Worm (Caenorhabditis elegans): ENCODE measurements around the gene crn-5.
A peak's percentile ranks its signal among the peaks of the same experiment; 100 is the strongest.

Gene crn-5

DNA sequence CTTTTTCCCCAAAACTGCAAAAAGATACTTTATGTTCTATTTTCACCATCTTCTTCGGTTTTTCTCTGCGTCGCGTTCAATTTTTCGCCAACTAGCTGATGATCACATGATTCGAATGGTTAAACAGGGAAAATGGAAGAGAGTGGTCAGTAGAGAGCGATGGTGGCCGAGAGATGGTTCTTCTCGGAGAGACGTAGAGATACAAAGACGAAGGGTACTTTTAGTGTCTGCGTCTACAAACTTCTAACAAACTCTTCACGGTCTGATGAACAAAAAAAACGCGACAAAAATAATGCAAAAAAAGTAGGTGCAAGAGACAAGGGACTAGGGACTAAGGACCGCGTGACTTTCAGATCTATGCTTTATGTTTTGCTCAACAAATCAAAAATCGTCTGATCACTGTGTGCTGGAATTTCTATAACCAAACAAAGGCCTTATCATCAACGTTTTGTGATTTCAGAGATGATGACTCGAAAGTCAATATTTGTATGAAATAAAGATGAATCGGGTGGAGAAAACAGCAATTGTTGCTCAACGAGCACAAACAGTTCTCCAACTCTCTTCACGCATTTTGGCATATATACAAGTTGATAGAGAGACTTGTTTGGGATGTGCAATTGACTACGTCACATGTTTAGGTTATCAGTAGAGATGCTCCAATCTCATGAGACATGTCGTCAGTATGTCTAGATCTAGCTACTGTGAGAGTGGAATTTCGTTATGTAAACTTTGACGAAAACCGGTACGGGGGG is 40.4 kb upstream of the crn-5 start (continued):
- TF ChIP-seq fos-1 (tag; optimal IDR thresholded peaks at IDR 0.05), result peak; percentile 91
- TF ChIP-seq nhr-47 (tag; optimal IDR thresholded peaks at IDR 0.05), result peak; percentile 97
- TF ChIP-seq jun-1 (tag; optimal IDR thresholded peaks at IDR 0.05), result peak; percentile 95
- TF ChIP-seq nhr-11 (tag; optimal IDR thresholded peaks at IDR 0.05), result peak; percentile 99

DNA sequence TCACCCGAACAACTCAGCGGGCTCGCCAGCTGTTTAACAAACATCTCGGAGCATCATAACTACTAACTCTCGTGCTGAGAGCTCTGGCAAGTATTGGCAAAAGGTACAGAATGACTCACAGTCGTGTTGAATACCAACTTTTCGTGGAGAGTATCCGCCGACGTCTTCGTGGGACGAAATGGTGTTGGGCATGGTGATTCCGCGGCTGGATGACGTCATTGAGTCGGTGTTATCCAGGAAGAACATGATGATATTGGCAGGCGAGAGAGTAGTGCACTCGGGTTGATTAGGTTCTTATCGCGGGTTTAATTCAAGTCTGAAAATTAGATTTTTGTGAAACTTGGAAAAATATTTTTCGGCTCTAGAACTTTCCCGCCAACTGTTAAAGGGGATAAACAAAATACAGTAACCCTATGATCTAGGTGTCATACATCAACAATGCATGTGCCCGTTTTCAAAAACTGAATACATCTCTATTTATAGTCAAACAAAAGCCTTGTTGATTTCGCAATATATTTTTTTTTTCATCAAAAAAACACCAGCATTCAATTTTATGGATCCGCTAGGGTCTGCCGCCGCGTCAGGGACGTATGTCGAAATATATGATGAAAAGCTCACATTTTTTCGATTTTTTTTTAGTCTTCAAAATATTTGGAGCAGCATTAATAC is 39.0 kb upstream of the crn-5 start:
- TF ChIP-seq unc-30 (tag; optimal IDR thresholded peaks at IDR 0.05), result no peak
- TF ChIP-seq ceh-90 (tag; optimal IDR thresholded peaks at IDR 0.05), result no peak
- TF ChIP-seq hlh-4 (tag; optimal IDR thresholded peaks at IDR 0.05), result no peak
- no peak for TF ChIP-seq hlh-17 (GFP tag; optimal IDR thresholded peaks at IDR 0.05; ENCODE audit: borderline replicate concordance)
- TF ChIP-seq vab-15 (tag; optimal IDR thresholded peaks at IDR 0.05), result no peak
- TF ChIP-seq ceh-63 (GFP tag; optimal IDR thresholded peaks at IDR 0.05), result no peak
- no peak for TF ChIP-seq efl-1 (optimal IDR thresholded peaks at IDR 0.05)
- peak in 1 of 2 experiments; percentile 33 for TF ChIP-seq efl-1 (GFP tag; optimal IDR thresholded peaks at IDR 0.05 in 1 of 2)
- TF ChIP-seq tlp-1 (tag; optimal IDR thresholded peaks at IDR 0.05), result no peak
- TF ChIP-seq unc-62 (GFP tag; optimal IDR thresholded peaks at IDR 0.05), result no peak
- TF ChIP-seq ceh-8 (GFP tag; optimal IDR thresholded peaks at IDR 0.05), result no peak
- TF ChIP-seq ceh-88 (GFP tag; IDR thresholded peaks at IDR 0.05), result no peak
- TF ChIP-seq nhr-76 (tag; optimal IDR thresholded peaks at IDR 0.05), result no peak
- TF ChIP-seq aha-1 (tag; optimal IDR thresholded peaks at IDR 0.05), result no peak
- TF ChIP-seq lin-14 (GFP tag; optimal IDR thresholded peaks at IDR 0.05), result peak; percentile 4
- TF ChIP-seq unc-86 (tag; optimal IDR thresholded peaks at IDR 0.05), result no peak
- no peak for TF ChIP-seq elt-2 (tag; optimal IDR thresholded peaks at IDR 0.05)
- TF ChIP-seq lin-35 (GFP tag; optimal IDR thresholded peaks at IDR 0.05), result peak in 1 of 2 experiments; percentile 3
- no peak for TF ChIP-seq nhr-71 (tag; optimal IDR thresholded peaks at IDR 0.05)
- TF ChIP-seq blmp-1 (tag; optimal IDR thresholded peaks at IDR 0.05), result no peak
- TF ChIP-seq mab-9 (GFP tag; IDR thresholded peaks at IDR 0.05), result no peak
- TF ChIP-seq egl-13 (tag; optimal IDR thresholded peaks at IDR 0.05), result no peak
- TF ChIP-seq hpl-2 (GFP tag; optimal IDR thresholded peaks at IDR 0.05), result no peak
- no peak for TF ChIP-seq isw-1 (GFP tag; IDR thresholded peaks at IDR 0.05)
- TF ChIP-seq rnt-1 (tag; optimal IDR thresholded peaks at IDR 0.05), result peak; percentile 28
- TF ChIP-seq ama-1 (optimal IDR thresholded peaks at IDR 0.05), result peak; percentile 73
- no peak for TF ChIP-seq nhr-20 (tag; optimal IDR thresholded peaks at IDR 0.05)
- no peak for TF ChIP-seq sptf-1 (tag; optimal IDR thresholded peaks at IDR 0.05)
- no peak for TF ChIP-seq mdl-1 (tag; optimal IDR thresholded peaks at IDR 0.05)

DNA sequence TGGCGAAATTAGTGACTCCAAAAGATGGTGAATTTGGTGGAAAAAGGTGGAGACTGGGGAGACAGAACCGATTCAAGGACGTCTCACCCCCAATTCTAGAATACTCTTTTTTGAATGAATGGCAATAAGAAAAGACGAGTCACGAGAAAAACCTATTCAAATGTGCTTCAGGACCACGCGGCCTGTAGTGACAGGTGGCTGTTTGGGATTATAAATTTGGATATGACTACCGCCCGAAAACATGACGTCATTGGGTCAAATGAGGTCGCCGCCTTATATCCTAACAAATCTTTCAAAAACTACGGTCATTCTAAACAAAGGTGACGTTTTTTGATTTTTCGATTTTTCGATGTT is 38.5 kb upstream of the crn-5 start:
- TF ChIP-seq lin-14 (GFP tag; optimal IDR thresholded peaks at IDR 0.05), result peak; percentile 1
- TF ChIP-seq isw-1 (GFP tag; IDR thresholded peaks at IDR 0.05), result no peak
- TF ChIP-seq nhr-76 (tag; optimal IDR thresholded peaks at IDR 0.05), result no peak
- no peak for TF ChIP-seq irx-1 (tag; optimal IDR thresholded peaks at IDR 0.05)
- TF ChIP-seq jun-1 (tag; optimal IDR thresholded peaks at IDR 0.05), result no peak
- TF ChIP-seq lin-13 (GFP tag; optimal IDR thresholded peaks at IDR 0.05), result peak; percentile 22
- TF ChIP-seq pax-3 (tag; optimal IDR thresholded peaks at IDR 0.05), result no peak
- TF ChIP-seq nhr-47 (tag; optimal IDR thresholded peaks at IDR 0.05), result peak; percentile 11
- TF ChIP-seq elt-3 (tag; optimal IDR thresholded peaks at IDR 0.05), result no peak
- peak in 1 of 2 experiments; percentile 79 for TF ChIP-seq ztf-11 (tag; optimal IDR thresholded peaks at IDR 0.05)
- no peak for TF ChIP-seq egl-13 (tag; optimal IDR thresholded peaks at IDR 0.05)
- peak; percentile 9 for TF ChIP-seq swsn-7 (tag; optimal IDR thresholded peaks at IDR 0.05)
- TF ChIP-seq nhr-90 (tag; optimal IDR thresholded peaks at IDR 0.05; ENCODE audit: poor library complexity), result peak; percentile 38
- no peak for TF ChIP-seq aha-1 (tag; optimal IDR thresholded peaks at IDR 0.05)
- TF ChIP-seq ama-1 (optimal IDR thresholded peaks at IDR 0.05), result peak; percentile 34
- TF ChIP-seq fkh-10 (GFP tag; optimal IDR thresholded peaks at IDR 0.05), result no peak
- no peak for TF ChIP-seq mdl-1 (tag; optimal IDR thresholded peaks at IDR 0.05)
- TF ChIP-seq snu-23 (GFP tag; optimal IDR thresholded peaks at IDR 0.05), result peak; percentile 39
- TF ChIP-seq C04F5.9 (tag; optimal IDR thresholded peaks at IDR 0.05), result no peak
- peak; percentile 21 for TF ChIP-seq nhr-71 (tag; optimal IDR thresholded peaks at IDR 0.05)
- TF ChIP-seq tbx-2 (tag; optimal IDR thresholded peaks at IDR 0.05), result no peak
- TF ChIP-seq efl-1 (optimal IDR thresholded peaks at IDR 0.05), result no peak
- TF ChIP-seq efl-1 (GFP tag; optimal IDR thresholded peaks at IDR 0.05 in 1 of 2), result peak in 1 of 2 experiments; percentile 2
- no peak for TF ChIP-seq ceh-63 (GFP tag; optimal IDR thresholded peaks at IDR 0.05)
- no peak for TF ChIP-seq vab-15 (tag; optimal IDR thresholded peaks at IDR 0.05)
- no peak for TF ChIP-seq zip-4 (GFP tag; optimal IDR thresholded peaks at IDR 0.05)
- TF ChIP-seq rnt-1 (tag; optimal IDR thresholded peaks at IDR 0.05), result peak; percentile 17
- no peak for TF ChIP-seq zag-1 (tag; optimal IDR thresholded peaks at IDR 0.05)

Data from whole organism, L1 larva.